Worm (Caenorhabditis elegans): ENCODE measurements around the gene ahsa-1.

- TF ChIP-seq cog-1 (tag; optimal IDR thresholded peaks at IDR 0.05) (no peak), ztf-29 (GFP tag; IDR thresholded peaks at IDR 0.05) (no peak), klf-2 (GFP tag; conservative IDR thresholded peaks at IDR 0.05) (no peak), med-1 (GFP tag; optimal IDR thresholded peaks at IDR 0.05; ENCODE audit: insufficient read depth) (no peak), T22C8.4 (GFP tag; IDR thresholded peaks at IDR 0.05) (no peak), tab-1 (GFP tag; IDR thresholded peaks at IDR 0.05) (no peak), flt-1 (GFP tag; IDR thresholded peaks at IDR 0.05) (no peak), ref-1 (GFP tag; conservative IDR thresholded peaks at IDR 0.05) (no peak)
Observed at ce11 chrV:15054733-15055132, 30.5 kb downstream of the ahsa-1 start.
